Fruit fly (Drosophila melanogaster): ENCODE measurements around the gene CG3961.
A peak's percentile ranks its signal among the peaks of the same experiment; 100 is the strongest.

Gene CG3961

dm6 chr3L:18898770-18899278 lies 8.5 kb upstream of the CG3961 start, which contains the start of gene RpL26 (continued):
- TF ChIP-seq CG9797 (GFP tag; optimal IDR thresholded peaks at IDR 0.05) (peak; percentile 47), CG16813 (GFP tag; IDR thresholded peaks at IDR 0.05; ENCODE audit: partially characterized antibody) (peak; percentile 99), hbn (GFP tag; IDR thresholded peaks at IDR 0.05; ENCODE audit: partially characterized antibody) (peak; percentile 95), Fer2 (tag; optimal IDR thresholded peaks at IDR 0.05) (peak; percentile 53), Sry-β (GFP tag; optimal IDR thresholded peaks at IDR 0.05) (no peak), Sin3A (optimal IDR thresholded peaks at IDR 0.05) (peak; percentile 95), luna (GFP tag; optimal IDR thresholded peaks at IDR 0.05) (peak; percentile 74), Gsc (GFP tag; IDR thresholded peaks at IDR 0.05) (no peak), sens-2 (GFP tag; IDR thresholded peaks at IDR 0.05) (no peak), lbe (GFP tag; optimal IDR thresholded peaks at IDR 0.05) (no peak), YL-1 (GFP tag; optimal IDR thresholded peaks at IDR 0.05) (peak; percentile 89), pb (GFP tag; optimal IDR thresholded peaks at IDR 0.05) (peak; percentile 48), CG2202 (tag; optimal IDR thresholded peaks at IDR 0.05) (peak; percentile 56), al (GFP tag; IDR thresholded peaks at IDR 0.05) (peak; percentile 78), Fer1 (GFP tag; optimal IDR thresholded peaks at IDR 0.05) (peak; percentile 73), CG11398 (GFP tag; optimal IDR thresholded peaks at IDR 0.05) (peak; percentile 57), sug (tag; optimal IDR thresholded peaks at IDR 0.05) (peak; percentile 87), CG2875 (GFP tag; optimal IDR thresholded peaks at IDR 0.05) (no peak), CG5953 (GFP tag; IDR thresholded peaks at IDR 0.05) (no peak), crp (GFP tag; optimal IDR thresholded peaks at IDR 0.05) (peak in 1 of 2 experiments; percentile 54), grn (GFP tag; optimal IDR thresholded peaks at IDR 0.05) (peak; percentile 5), Rx (GFP tag; IDR thresholded peaks at IDR 0.05) (peak; percentile 54; the same call in 1 of the 2 replicates), CG13123 (GFP tag; optimal IDR thresholded peaks at IDR 0.05) (peak; percentile 64), zen2 (GFP tag; IDR thresholded peaks at IDR 0.05; ENCODE audit: partially characterized antibody) (peak; percentile 96), Blimp-1 (GFP tag; optimal IDR thresholded peaks at IDR 0.05) (no peak), Doc2 (GFP tag; IDR thresholded peaks at IDR 0.05) (no peak), CG30431 (GFP tag; optimal IDR thresholded peaks at IDR 0.05) (no peak), CG16779 (GFP tag; IDR thresholded peaks at IDR 0.05) (0 out of 2 replicates have a peak, but pooled peaks have one; percentile 12), dm (GFP tag; optimal IDR thresholded peaks at IDR 0.05) (peak; percentile 93), seq (GFP tag; IDR thresholded peaks at IDR 0.05) (no peak), ato (GFP tag; IDR thresholded peaks at IDR 0.05; ENCODE audit: partially characterized antibody) (peak; percentile 76), grau (tag; optimal IDR thresholded peaks at IDR 0.05) (peak; percentile 83), prd (optimal IDR thresholded peaks at IDR 0.05) (no peak), prd (GFP tag; IDR thresholded peaks at IDR 0.05) (peak; percentile 82), CG1603 (tag; optimal IDR thresholded peaks at IDR 0.05) (peak; percentile 28), row (GFP tag; IDR thresholded peaks at IDR 0.05) (peak; percentile 96), ase (GFP tag; IDR thresholded peaks at IDR 0.05) (peak; percentile 54; the same call in 1 of the 3 replicates), Deaf1 (tag; optimal IDR thresholded peaks at IDR 0.05) (no peak), pfk (GFP tag; optimal IDR thresholded peaks at IDR 0.05) (no peak), MTF-1 (GFP tag; optimal IDR thresholded peaks at IDR 0.05; ENCODE audit: borderline replicate concordance) (peak; percentile 14), wor (GFP tag; IDR thresholded peaks at IDR 0.05) (peak; percentile 34; the same call in 1 of the 2 replicates), tio (GFP tag; optimal IDR thresholded peaks at IDR 0.05) (no peak), Vsx1 (GFP tag; optimal IDR thresholded peaks at IDR 0.05) (no peak), CG2712 (tag; optimal IDR thresholded peaks at IDR 0.05) (peak; percentile 75), CG4424 (GFP tag; optimal IDR thresholded peaks at IDR 0.05) (peak; percentile 58), PHDP (tag; optimal IDR thresholded peaks at IDR 0.05) (peak; percentile 61), tll (GFP tag; optimal IDR thresholded peaks at IDR 0.05) (peak in 1 of 2 experiments; percentile 88), CG10654 (GFP tag; optimal IDR thresholded peaks at IDR 0.05) (peak; percentile 63), Dek (tag; optimal IDR thresholded peaks at IDR 0.05) (peak; percentile 72), exex (tag; optimal IDR thresholded peaks at IDR 0.05) (peak; percentile 45)

All from whole organism, embryonic.